Worm (Caenorhabditis elegans) whole organism, L4/young adult: Measurements from ENCODE around the gene kmo-1.

ENCODE experiments used
- W03F9.2 ChIP-seq: fragments of 150-350 bp; optimal IDR thresholded peaks from 2 replicates; lab custom pipeline; 2014; ENCODE audit warnings: missing biosample characterization, missing genetic modification characterization
- him-1 ChIP-seq: sonication (generic microtip); optimal IDR thresholded peaks from 2 replicates; lab custom pipeline; 2016; ENCODE audit warnings: missing genotype, missing genetic modification reagents, missing genetic modification characterization, missing compliant biosample characterization

DNA sequence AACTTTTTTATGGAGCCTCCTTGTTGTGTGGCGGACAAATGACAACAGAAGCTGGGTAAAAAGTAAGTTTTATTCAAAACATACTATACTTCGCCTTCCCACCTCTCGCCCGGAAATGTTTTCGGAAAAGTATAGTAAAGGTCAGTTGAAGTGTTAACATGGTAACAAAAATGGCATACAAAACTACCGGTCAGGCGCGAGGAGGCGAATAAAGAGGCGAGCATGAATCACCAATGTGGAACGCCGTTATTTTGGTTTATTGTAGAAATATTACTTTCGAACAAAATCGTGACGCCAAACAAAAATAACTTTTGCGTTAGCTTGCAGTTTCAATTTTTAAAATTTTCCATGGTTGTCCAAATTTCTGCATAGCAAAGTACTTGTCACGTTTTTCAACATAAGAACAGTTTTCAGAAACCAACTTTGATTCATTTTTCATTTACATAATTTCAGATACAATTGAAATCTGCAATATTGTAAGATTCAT, 47.3 kb upstream of the kmo-1 start, which contains the start of gene C13C4.8:
- TF ChIP-seq him-1 (tag; lab: Kevin White, UChicago): no peak
- TF ChIP-seq W03F9.2 (tag; lab: Kevin White, UChicago): no peak
